Fruit fly (Drosophila melanogaster): Measurements from ENCODE around the gene CG7394.

Gene CG7394

DNA sequence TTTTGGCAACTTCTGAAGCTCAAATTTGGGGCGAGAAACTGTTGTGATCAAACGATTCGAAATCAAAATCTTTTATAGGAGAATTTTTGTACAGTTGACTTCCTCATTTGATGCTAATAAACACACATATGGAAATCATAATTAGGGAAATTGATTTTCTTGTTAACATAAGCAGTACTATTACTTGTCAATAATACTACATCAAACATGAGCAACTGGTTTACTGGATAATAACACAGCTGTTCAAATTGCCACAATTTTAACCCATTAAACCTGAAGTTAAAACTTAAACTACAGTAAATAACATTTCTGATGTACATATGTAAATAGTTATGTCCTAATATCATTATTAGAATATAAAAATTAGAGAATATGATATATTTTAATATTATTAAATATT is 18.1 kb downstream of the CG7394 start, which contains the start of gene CG43390 (continued):
- TF ChIP-seq mam (GFP tag; optimal IDR thresholded peaks at IDR 0.05), result peak; percentile 10
- TF ChIP-seq chinmo (GFP tag; IDR thresholded peaks at IDR 0.05; ENCODE audit: partially characterized antibody), result no peak
- no peak for TF ChIP-seq Abd-B (GFP tag; optimal IDR thresholded peaks at IDR 0.05)
- peak; percentile 16 for TF ChIP-seq her (GFP tag; optimal IDR thresholded peaks at IDR 0.05)
- no peak for TF ChIP-seq Dbx (GFP tag; IDR thresholded peaks at IDR 0.05)
- no peak for TF ChIP-seq CG12236 (GFP tag; optimal IDR thresholded peaks at IDR 0.05)
- TF ChIP-seq NC2α (GFP tag; optimal IDR thresholded peaks at IDR 0.05), result no peak
- TF ChIP-seq CG14441 (GFP tag; IDR thresholded peaks at IDR 0.05), result no peak
- no peak for TF ChIP-seq gfzf (GFP tag; optimal IDR thresholded peaks at IDR 0.05)
- no peak for TF ChIP-seq CG30020 (tag; optimal IDR thresholded peaks at IDR 0.05)
- TF ChIP-seq Lpt (GFP tag; optimal IDR thresholded peaks at IDR 0.05), result no peak
- no peak for TF ChIP-seq bigmax (GFP tag; optimal IDR thresholded peaks at IDR 0.05)
- no peak for TF ChIP-seq esg (GFP tag; conservative IDR thresholded peaks at IDR 0.05)
- TF ChIP-seq trh (GFP tag; optimal IDR thresholded peaks at IDR 0.05), result peak; percentile 2
- no peak for TF ChIP-seq nerfin-1 (tag; optimal IDR thresholded peaks at IDR 0.05)
- TF ChIP-seq ssp (GFP tag; IDR thresholded peaks at IDR 0.05), result no peak
- TF ChIP-seq otp (GFP tag; IDR thresholded peaks at IDR 0.05), result no peak
- no peak for TF ChIP-seq fu2 (GFP tag; optimal IDR thresholded peaks at IDR 0.05)
- TF ChIP-seq Myb (GFP tag; optimal IDR thresholded peaks at IDR 0.05), result no peak
- peak; percentile 45 for TF ChIP-seq Hey (tag; optimal IDR thresholded peaks at IDR 0.05)
- TF ChIP-seq sc (optimal IDR thresholded peaks at IDR 0.05), result no peak
- TF ChIP-seq sc (GFP tag; optimal IDR thresholded peaks at IDR 0.05), result no peak
- no peak for TF ChIP-seq CG4854 (GFP tag; optimal IDR thresholded peaks at IDR 0.05)
- peak; percentile 28 for TF ChIP-seq HHEX (GFP tag; optimal IDR thresholded peaks at IDR 0.05)
- no peak for TF ChIP-seq CG17802 (tag; optimal IDR thresholded peaks at IDR 0.05)
- TF ChIP-seq Drgx (GFP tag; IDR thresholded peaks at IDR 0.05), result no peak
- TF ChIP-seq GATAe (GFP tag; conservative IDR thresholded peaks at IDR 0.05), result no peak
- TF ChIP-seq wek (GFP tag; optimal IDR thresholded peaks at IDR 0.05), result peak; percentile 48
- peak; percentile 41 for TF ChIP-seq CG1603 (tag; optimal IDR thresholded peaks at IDR 0.05)
- TF ChIP-seq aop (GFP tag; IDR thresholded peaks at IDR 0.05), result no peak
- TF ChIP-seq CG10274 (GFP tag; optimal IDR thresholded peaks at IDR 0.05), result no peak
- peak; percentile 72 for TF ChIP-seq CG15269 (tag; optimal IDR thresholded peaks at IDR 0.05)
- no peak for TF ChIP-seq Bgb (GFP tag; IDR thresholded peaks at IDR 0.05; ENCODE audit: partially characterized antibody)
- TF ChIP-seq Fer2 (tag; optimal IDR thresholded peaks at IDR 0.05), result no peak
- no peak for TF ChIP-seq Deaf1 (tag; optimal IDR thresholded peaks at IDR 0.05)
- TF ChIP-seq CG17328 (GFP tag; IDR thresholded peaks at IDR 0.05), result no peak
- TF ChIP-seq CG13424 (tag; optimal IDR thresholded peaks at IDR 0.05), result peak; percentile 27
- TF ChIP-seq Hand (GFP tag; optimal IDR thresholded peaks at IDR 0.05), result peak; percentile 46
- no peak for TF ChIP-seq Hr51 (GFP tag; optimal IDR thresholded peaks at IDR 0.05)
- no peak for TF ChIP-seq CG7271 (tag; optimal IDR thresholded peaks at IDR 0.05)
- TF ChIP-seq eve (GFP tag; optimal IDR thresholded peaks at IDR 0.05), result no peak
- TF ChIP-seq gro (GFP tag; optimal IDR thresholded peaks at IDR 0.05), result peak; percentile 59
- TF ChIP-seq nmo (GFP tag; optimal IDR thresholded peaks at IDR 0.05), result no peak
- no peak for TF ChIP-seq rib (GFP tag; IDR thresholded peaks at IDR 0.05)
- TF ChIP-seq jigr1 (GFP tag; IDR thresholded peaks at IDR 0.05), result no peak
- TF ChIP-seq ken (GFP tag; IDR thresholded peaks at IDR 0.05), result no peak
- TF ChIP-seq sr (GFP tag; IDR thresholded peaks at IDR 0.05), result no peak
- TF ChIP-seq CG10959 (GFP tag; IDR thresholded peaks at IDR 0.05), result no peak
- TF ChIP-seq CG31224 (GFP tag; IDR thresholded peaks at IDR 0.05), result no peak
- TF ChIP-seq CG16813 (GFP tag; IDR thresholded peaks at IDR 0.05; ENCODE audit: partially characterized antibody), result no peak
- no peak for TF ChIP-seq ro (GFP tag; IDR thresholded peaks at IDR 0.05)
- no peak for TF ChIP-seq slp2 (GFP tag; optimal IDR thresholded peaks at IDR 0.05)

All from whole organism, embryonic.